Worm (Caenorhabditis elegans): Measurements from ENCODE around the gene dhs-11.

dhs-11 gene

DNA sequence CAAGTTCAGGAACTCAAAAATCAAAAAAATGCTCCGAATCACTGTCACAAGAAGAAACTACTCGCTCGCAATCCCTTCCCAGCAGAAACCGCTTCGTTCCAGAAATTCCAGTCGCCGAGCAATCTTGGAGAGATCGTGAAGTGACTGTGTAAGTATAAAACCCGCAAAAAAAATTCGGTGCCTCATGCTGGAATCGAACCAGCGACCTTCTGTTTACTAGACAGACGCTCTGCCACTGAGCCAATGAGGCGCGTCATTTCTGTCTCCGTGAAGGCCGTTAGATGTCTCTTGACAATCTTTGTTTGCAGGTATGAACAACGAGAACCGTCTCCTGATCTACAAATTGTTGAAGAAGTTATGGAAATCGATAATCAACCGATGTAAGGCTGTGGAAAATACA, 18.1 kb downstream of the dhs-11 start (continued):
- TF ChIP-seq hlh-6 (tag; optimal IDR thresholded peaks at IDR 0.05), result peak; percentile 75
- peak; percentile 80 for TF ChIP-seq che-1 (tag; optimal IDR thresholded peaks at IDR 0.05)
- TF ChIP-seq dmd-4 (tag; optimal IDR thresholded peaks at IDR 0.05; ENCODE audit: borderline replicate concordance), result no peak
- TF ChIP-seq ceh-30 (tag; optimal IDR thresholded peaks at IDR 0.05), result no peak
- no peak for TF ChIP-seq pax-1 (tag; optimal IDR thresholded peaks at IDR 0.05)
- TF ChIP-seq pag-3 (tag; optimal IDR thresholded peaks at IDR 0.05; ENCODE audit: borderline replicate concordance), result no peak
- peak; percentile 51 for TF ChIP-seq tbx-2 (tag; optimal IDR thresholded peaks at IDR 0.05)
- peak; percentile 43 for TF ChIP-seq gmeb-2 (tag; optimal IDR thresholded peaks at IDR 0.05)
- no peak for TF ChIP-seq hlh-15 (tag; optimal IDR thresholded peaks at IDR 0.05)
- TF ChIP-seq lin-11 (tag; optimal IDR thresholded peaks at IDR 0.05), result peak; percentile 70
- peak; percentile 77 for TF ChIP-seq sox-2 (GFP tag; IDR thresholded peaks at IDR 0.05)
- no peak for TF ChIP-seq unc-55 (GFP tag; optimal IDR thresholded peaks at IDR 0.05)
- 0 out of 2 replicates have a peak, but pooled peaks have one; percentile 34 for TF ChIP-seq unc-3 (GFP tag; conservative IDR thresholded peaks at IDR 0.05)
- peak; percentile 58 for TF ChIP-seq unc-3 (tag; optimal IDR thresholded peaks at IDR 0.05)
- peak; percentile 50 for TF ChIP-seq ttx-3 (tag; optimal IDR thresholded peaks at IDR 0.05)
- peak; percentile 68 for TF ChIP-seq ceh-19 (GFP tag; optimal IDR thresholded peaks at IDR 0.05)
- TF ChIP-seq npax-4 (tag; optimal IDR thresholded peaks at IDR 0.05), result peak; percentile 22
- peak; percentile 27 for TF ChIP-seq sdc-2 (tag; optimal IDR thresholded peaks at IDR 0.05)
- no peak for TF ChIP-seq pha-4 (tag; optimal IDR thresholded peaks at IDR 0.05)
- TF ChIP-seq elt-2 (tag; optimal IDR thresholded peaks at IDR 0.05), result peak; percentile 76
- no peak for TF ChIP-seq pqm-1 (tag; optimal IDR thresholded peaks at IDR 0.05)
- TF ChIP-seq odd-2 (tag; optimal IDR thresholded peaks at IDR 0.05), result peak; percentile 39
- TF ChIP-seq madf-2 (tag; optimal IDR thresholded peaks at IDR 0.05), result peak; percentile 63
- no peak for TF ChIP-seq hlh-8 (tag; optimal IDR thresholded peaks at IDR 0.05)
- peak; percentile 55 for TF ChIP-seq hlh-13 (GFP tag; optimal IDR thresholded peaks at IDR 0.05)
- peak; percentile 76 for TF ChIP-seq ceh-6 (GFP tag; optimal IDR thresholded peaks at IDR 0.05)
- TF ChIP-seq eyg-1 (tag; optimal IDR thresholded peaks at IDR 0.05), result peak; percentile 31
- peak; percentile 37 for TF ChIP-seq ref-2 (tag; optimal IDR thresholded peaks at IDR 0.05)
- no peak for TF ChIP-seq zip-5 (tag; optimal IDR thresholded peaks at IDR 0.05)
- peak; percentile 65 for TF ChIP-seq fkh-6 (tag; optimal IDR thresholded peaks at IDR 0.05)
- TF ChIP-seq ceh-9 (tag; optimal IDR thresholded peaks at IDR 0.05), result peak; percentile 29
- no peak for TF ChIP-seq elt-4 (tag; optimal IDR thresholded peaks at IDR 0.05)
- TF ChIP-seq ceh-45 (GFP tag; IDR thresholded peaks at IDR 0.05), result no peak
- TF ChIP-seq nhr-11 (tag; optimal IDR thresholded peaks at IDR 0.05), result no peak
- peak; percentile 44 for TF ChIP-seq rnt-1 (tag; optimal IDR thresholded peaks at IDR 0.05)
- peak; percentile 48 for TF ChIP-seq K02D7.2 (tag; optimal IDR thresholded peaks at IDR 0.05)
- TF ChIP-seq ceh-34 (tag; optimal IDR thresholded peaks at IDR 0.05), result peak; percentile 41
- no peak for TF ChIP-seq ahr-1 (tag; optimal IDR thresholded peaks at IDR 0.05)
- TF ChIP-seq ceh-48 (tag; optimal IDR thresholded peaks at IDR 0.05), result peak; percentile 66
- TF ChIP-seq nfya-1 (tag; optimal IDR thresholded peaks at IDR 0.05), result peak; percentile 26

DNA sequence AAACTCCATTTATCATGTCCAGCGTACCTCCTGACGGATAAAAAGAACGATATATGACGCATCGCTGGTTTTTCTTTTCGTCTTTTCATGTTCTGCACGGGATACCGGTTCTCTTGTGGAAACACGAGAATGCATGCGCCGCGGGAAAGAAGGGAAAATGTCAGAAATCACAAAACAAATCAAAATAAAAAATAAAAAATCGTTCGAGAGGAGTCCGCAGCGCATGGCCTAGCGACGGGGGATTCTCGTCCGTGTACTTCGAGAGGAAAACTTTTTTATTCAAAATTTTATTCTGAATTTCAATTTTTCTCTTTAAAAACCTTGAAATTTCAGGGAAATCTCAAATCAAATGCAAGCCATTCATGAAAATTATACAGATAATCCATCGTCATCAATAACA, 21.5 kb downstream of the dhs-11 start, which contains the start of the genes lron-10 and hpr-9:
TSS of gene lron-10 (minus strand) at position 162 of the 400 bp plus-strand sequence.
TSS of gene hpr-9 (plus strand) at position 344 of the 400 bp plus-strand sequence.
- no peak for TF ChIP-seq unc-42 (tag; optimal IDR thresholded peaks at IDR 0.05)
- TF ChIP-seq mec-3 (tag; optimal IDR thresholded peaks at IDR 0.05; ENCODE audit: borderline replicate concordance), result peak; percentile 60
- TF ChIP-seq Y22D7AL.16 (tag; optimal IDR thresholded peaks at IDR 0.05), result no peak
- TF ChIP-seq odd-2 (tag; optimal IDR thresholded peaks at IDR 0.05), result no peak
- TF ChIP-seq fkh-10 (GFP tag; optimal IDR thresholded peaks at IDR 0.05), result no peak
- peak; percentile 57 for TF ChIP-seq F13H6.1 (tag; optimal IDR thresholded peaks at IDR 0.05)
- peak; percentile 6 for TF ChIP-seq ref-2 (tag; optimal IDR thresholded peaks at IDR 0.05)
- TF ChIP-seq gmeb-2 (tag; optimal IDR thresholded peaks at IDR 0.05), result no peak
- TF ChIP-seq sox-2 (GFP tag; IDR thresholded peaks at IDR 0.05), result no peak
- TF ChIP-seq tbx-2 (tag; optimal IDR thresholded peaks at IDR 0.05), result peak; percentile 84
- TF ChIP-seq ceh-6 (GFP tag; optimal IDR thresholded peaks at IDR 0.05), result no peak
- TF ChIP-seq C08G9.2 (tag; optimal IDR thresholded peaks at IDR 0.05), result peak; percentile 87
- TF ChIP-seq unc-55 (GFP tag; optimal IDR thresholded peaks at IDR 0.05), result no peak
- peak; percentile 3 for TF ChIP-seq rnt-1 (tag; optimal IDR thresholded peaks at IDR 0.05)
- TF ChIP-seq tbx-7 (tag; optimal IDR thresholded peaks at IDR 0.05), result peak; percentile 79
- TF ChIP-seq pha-4 (tag; optimal IDR thresholded peaks at IDR 0.05), result no peak
- no peak for TF ChIP-seq nhr-232 (tag; optimal IDR thresholded peaks at IDR 0.05)
- TF ChIP-seq elt-2 (tag; optimal IDR thresholded peaks at IDR 0.05), result peak; percentile 23
- no peak for TF ChIP-seq hlh-6 (tag; optimal IDR thresholded peaks at IDR 0.05)
- no peak for TF ChIP-seq elt-4 (tag; optimal IDR thresholded peaks at IDR 0.05)
- TF ChIP-seq ceh-14 (tag; optimal IDR thresholded peaks at IDR 0.05), result peak; percentile 12
- TF ChIP-seq che-1 (tag; optimal IDR thresholded peaks at IDR 0.05), result no peak
- no peak for TF ChIP-seq pqm-1 (tag; optimal IDR thresholded peaks at IDR 0.05)
- no peak for TF ChIP-seq pat-9 (tag; optimal IDR thresholded peaks at IDR 0.05)
- no peak for TF ChIP-seq nhr-11 (tag; optimal IDR thresholded peaks at IDR 0.05)
- no peak for TF ChIP-seq hlh-13 (GFP tag; optimal IDR thresholded peaks at IDR 0.05)
- TF ChIP-seq lim-6 (tag; optimal IDR thresholded peaks at IDR 0.05), result no peak
- TF ChIP-seq lin-11 (tag; optimal IDR thresholded peaks at IDR 0.05), result no peak
